Fruit fly (Drosophila melanogaster) whole organism, embryonic: ENCODE measurements around the gene bab1.

Source experiments
- Ada2b ChIP-seq: fragments of 200-800 bp; sonication (Bioruptor generic); IDR thresholded peaks from 2 replicates; pipeline ENCODE4 v1.3.6; 2022; ENCODE audit warnings: missing biosample characterization, missing genetic modification characterization
- Blimp-1 ChIP-seq: fragments of 200-800 bp; sonication (Bioruptor generic); optimal IDR thresholded peaks from 3 replicates; lab custom pipeline; 2018; ENCODE audit warnings: missing biosample characterization, missing genetic modification characterization, mild to moderate bottlenecking, moderate library complexity, missing genetic modification reagents
- CG1024 ChIP-seq: fragments of 200-800 bp; sonication (Bioruptor generic); IDR thresholded peaks from 2 replicates; pipeline ENCODE4 v1.3.6; 2022; ENCODE audit warnings: missing biosample characterization, missing genetic modification characterization
- CG11504 ChIP-seq: fragments of 200-800 bp; sonication (Bioruptor generic); optimal IDR thresholded peaks from 3 replicates; lab custom pipeline; 2019; ENCODE audit warnings: missing biosample characterization, mild to moderate bottlenecking, missing genetic modification characterization, moderate library complexity
- CG15011 ChIP-seq: fragments of 200-800 bp; sonication (Bioruptor generic); optimal IDR thresholded peaks from 3 replicates; lab custom pipeline; 2018; ENCODE audit warnings: missing biosample characterization, mild to moderate bottlenecking, missing genetic modification characterization
- CG1603 ChIP-seq: fragments of 200-800 bp; sonication (Bioruptor generic); optimal IDR thresholded peaks from 2 replicates; lab custom pipeline; 2019; ENCODE audit warnings: missing biosample characterization, mild to moderate bottlenecking, missing genetic modification characterization, moderate library complexity
- CG2199 ChIP-seq: fragments of 200-800 bp; sonication (Bioruptor generic); IDR thresholded peaks from 3 replicates; pipeline ENCODE4 v1.3.6; 2022; ENCODE audit warnings: missing biosample characterization, missing genetic modification characterization
- CG2712 ChIP-seq: fragments of 200-800 bp; optimal IDR thresholded peaks from 3 replicates; lab custom pipeline; 2019; ENCODE audit warnings: missing biosample characterization, mild to moderate bottlenecking, missing genetic modification characterization, moderate library complexity
- CG31441 ChIP-seq: fragments of 200-800 bp; sonication (Bioruptor generic); IDR thresholded peaks from 2 replicates; pipeline ENCODE4 v1.3.6; 2022; ENCODE audit warnings: missing biosample characterization, missing genetic modification characterization
- CG3847 ChIP-seq: fragments of 200-800 bp; sonication (Bioruptor generic); IDR thresholded peaks from 2 replicates; pipeline ENCODE4 v1.3.6; 2022; ENCODE audit warnings: missing biosample characterization, missing genetic modification characterization
- CG4424 ChIP-seq: fragments of 200-800 bp; sonication (Bioruptor generic); optimal IDR thresholded peaks from 3 replicates; lab custom pipeline; 2016; ENCODE audit warnings: missing biosample characterization, missing genetic modification characterization
- CG5953 ChIP-seq: fragments of 200-800 bp; sonication (Bioruptor generic); IDR thresholded peaks from 2 replicates; pipeline ENCODE4 v1.3.6; 2022; ENCODE audit warnings: missing biosample characterization, missing genetic modification characterization
- CG6689 ChIP-seq: fragments of 200-800 bp; sonication (Bioruptor generic); IDR thresholded peaks from 2 replicates; pipeline ENCODE4 v1.3.6; 2022; ENCODE audit warnings: missing biosample characterization, missing genetic modification characterization
- CG7839 ChIP-seq: fragments of 200-800 bp; sonication (Bioruptor generic); optimal IDR thresholded peaks from 3 replicates; lab custom pipeline; 2018; ENCODE audit warnings: missing biosample characterization, mild to moderate bottlenecking, missing genetic modification characterization, moderate library complexity
- Camta ChIP-seq: fragments of 200-800 bp; sonication (Bioruptor generic); optimal IDR thresholded peaks from 2 replicates; lab custom pipeline; 2016; ENCODE audit warnings: missing biosample characterization, missing genetic modification characterization
- D19A ChIP-seq: fragments of 200-800 bp; optimal IDR thresholded peaks from 3 replicates; lab custom pipeline; 2019; ENCODE audit warnings: missing biosample characterization, mild to moderate bottlenecking, missing genetic modification characterization, moderate library complexity
- Drgx ChIP-seq: fragments of 200-800 bp; sonication (Bioruptor generic); IDR thresholded peaks from 2 replicates; pipeline ENCODE4 v1.3.6; 2022; ENCODE audit warnings: missing biosample characterization, missing genetic modification characterization
- Ets65A ChIP-seq: fragments of 200-800 bp; sonication (Bioruptor generic); peaks from one replicate; lab custom pipeline; 2016; ENCODE audit warnings: missing biosample characterization, missing genetic modification characterization
- HmgZ ChIP-seq: fragments of 200-800 bp; sonication (Bioruptor generic); optimal IDR thresholded peaks from 2 replicates; lab custom pipeline; 2018; ENCODE audit warnings: missing biosample characterization, mild to moderate bottlenecking, missing genetic modification characterization
- Med ChIP-seq: fragments of 200-800 bp; sonication (Bioruptor generic); peaks from one replicate; lab custom pipeline; 2016; ENCODE audit warnings: missing biosample characterization, missing genetic modification characterization, mild to moderate bottlenecking, inconsistent platforms, moderate library complexity
- Sox102F ChIP-seq: fragments of 200-800 bp; sonication (Bioruptor generic); optimal IDR thresholded peaks from 2 replicates; lab custom pipeline; 2018; ENCODE audit warnings: missing biosample characterization, mild to moderate bottlenecking, missing genetic modification characterization, moderate library complexity
- Sry-δ ChIP-seq: fragments of 200-800 bp; sonication (Bioruptor generic); optimal IDR thresholded peaks from 2 replicates; lab custom pipeline; 2016; ENCODE audit warnings: missing biosample characterization, missing genetic modification characterization
- Xrp1 ChIP-seq: fragments of 200-800 bp; sonication (Bioruptor generic); IDR thresholded peaks from 2 replicates; pipeline ENCODE4 v1.3.6; 2022; ENCODE audit warnings: missing biosample characterization, missing genetic modification characterization
- ara ChIP-seq: fragments of 200-800 bp; sonication (Bioruptor generic); IDR thresholded peaks from 2 replicates; pipeline ENCODE4 v1.3.6; 2022; ENCODE audit warnings: missing biosample characterization, missing genetic modification characterization
- bsh ChIP-seq, 2 experiments: fragments of 200-800 bp; sonication (Bioruptor generic); optimal IDR thresholded peaks; 2 replicates each; lab custom pipeline; 2017 to 2018; ENCODE audit warnings: mild to moderate bottlenecking in 2 of 2, missing biosample characterization in 2 of 2, missing genetic modification characterization in 2 of 2, moderate library complexity in 1 of 2
- corto ChIP-seq: fragments of 200-800 bp; sonication (Bioruptor generic); optimal IDR thresholded peaks from 2 replicates; lab custom pipeline; 2016; ENCODE audit warnings: missing biosample characterization, mild to moderate bottlenecking, missing genetic modification characterization, moderate library complexity
- dan ChIP-seq: fragments of 200-800 bp; sonication (Bioruptor generic); IDR thresholded peaks from 2 replicates; pipeline ENCODE4 v1.3.6; 2022; ENCODE audit warnings: missing biosample characterization, missing genetic modification characterization
- dmrt11E ChIP-seq: fragments of 200-800 bp; sonication (Bioruptor generic); optimal IDR thresholded peaks from 3 replicates; lab custom pipeline; 2018; ENCODE audit warnings: missing biosample characterization, mild to moderate bottlenecking, missing genetic modification characterization, moderate library complexity
- dmrt99B ChIP-seq: fragments of 200-800 bp; sonication (Bioruptor generic); optimal IDR thresholded peaks from 2 replicates; lab custom pipeline; 2018; ENCODE audit warnings: missing biosample characterization, mild to moderate bottlenecking, missing genetic modification characterization, moderate library complexity
- fd96Cb ChIP-seq: fragments of 200-800 bp; sonication (Bioruptor generic); optimal IDR thresholded peaks from 2 replicates; lab custom pipeline; 2018; ENCODE audit warnings: missing biosample characterization, mild to moderate bottlenecking, missing genetic modification characterization, moderate library complexity
- gem ChIP-seq: fragments of 200-800 bp; sonication (Bioruptor generic); optimal IDR thresholded peaks from 2 replicates; lab custom pipeline; 2019; ENCODE audit warnings: missing biosample characterization, mild to moderate bottlenecking, missing genetic modification characterization, moderate library complexity
- grau ChIP-seq: fragments of 200-800 bp; optimal IDR thresholded peaks from 3 replicates; lab custom pipeline; 2019; ENCODE audit warnings: missing biosample characterization, mild to moderate bottlenecking, missing genetic modification characterization, moderate library complexity
- ind ChIP-seq: fragments of 200-800 bp; sonication (Bioruptor generic); optimal IDR thresholded peaks from 3 replicates; lab custom pipeline; 2016; ENCODE audit warnings: missing biosample characterization, missing genetic modification characterization
- pan ChIP-seq, 4 experiments: fragments of >200 bp in 3 of 4; fragments of 200-800 bp in 1 of 4; sonication (Bioruptor generic) in 1 of 4; optimal IDR thresholded peaks in 3 of 4; IDR thresholded peaks in 1 of 4; 2 replicates each; pipeline versions ENCODE4 v1.3.6 to Lab custom; 2017 to 2022; ENCODE audit warnings: missing biosample characterization in 2 of 4, missing genetic modification characterization in 2 of 4, mixed read lengths in 1 of 4
- phol ChIP-seq: fragments of 200-800 bp; sonication (Bioruptor generic); optimal IDR thresholded peaks from 3 replicates; lab custom pipeline; 2018; ENCODE audit warnings: missing biosample characterization, mild to moderate bottlenecking, missing genetic modification characterization, moderate library complexity
- sd ChIP-seq: fragments of 200-800 bp; sonication (Bioruptor generic); optimal IDR thresholded peaks from 3 replicates; lab custom pipeline; 2018; ENCODE audit warnings: missing biosample characterization, mild to moderate bottlenecking, missing genetic modification characterization, moderate library complexity
- sens ChIP-seq: fragments of 200-800 bp; sonication (Bioruptor generic); peaks from one replicate; lab custom pipeline; 2016; ENCODE audit warnings: missing biosample characterization, missing genetic modification characterization
- sisA ChIP-seq: fragments of 200-800 bp; sonication (Bioruptor generic); IDR thresholded peaks from 2 replicates; pipeline ENCODE4 v1.3.6; 2022; ENCODE audit warnings: missing biosample characterization, missing genetic modification characterization
- sqz ChIP-seq: fragments of 200-800 bp; sonication (Bioruptor generic); optimal IDR thresholded peaks from 3 replicates; lab custom pipeline; 2018; ENCODE audit warnings: missing biosample characterization, mild to moderate bottlenecking, missing genetic modification characterization
- tgo ChIP-seq: fragments of 200-800 bp; sonication (Bioruptor generic); IDR thresholded peaks from 3 replicates; pipeline ENCODE4 v1.3.6; 2022; ENCODE audit warnings: missing biosample characterization, missing genetic modification characterization
- tio ChIP-seq: fragments of 200-800 bp; sonication (Bioruptor generic); optimal IDR thresholded peaks from 2 replicates; lab custom pipeline; 2017; ENCODE audit warnings: missing biosample characterization, missing genetic modification characterization, inconsistent platforms
- tx ChIP-seq: fragments of 200-800 bp; sonication (Bioruptor generic); optimal IDR thresholded peaks from 2 replicates; lab custom pipeline; 2016; ENCODE audit warnings: missing biosample characterization, missing genetic modification characterization
- unpg ChIP-seq: fragments of 200-800 bp; sonication (Bioruptor generic); optimal IDR thresholded peaks from 3 replicates; lab custom pipeline; 2018; ENCODE audit warnings: missing biosample characterization, mild to moderate bottlenecking, missing genetic modification characterization, moderate library complexity
- usp ChIP-seq: fragments of >200 bp; optimal IDR thresholded peaks from 2 replicates; lab custom pipeline; 2017; ENCODE audit warnings: missing biosample characterization, missing genetic modification characterization
- vvl ChIP-seq: fragments of 200-800 bp; sonication (Bioruptor generic); IDR thresholded peaks from 2 replicates; pipeline ENCODE4 v1.3.6; 2022; ENCODE audit warnings: missing biosample characterization, missing genetic modification characterization
- wor ChIP-seq: fragments of 200-800 bp; sonication (Bioruptor generic); IDR thresholded peaks from 2 replicates; pipeline ENCODE4 v1.3.6; 2022; ENCODE audit warnings: missing biosample characterization, missing genetic modification characterization
- zen ChIP-seq: fragments of 200-800 bp; sonication (Bioruptor generic); optimal IDR thresholded peaks from 3 replicates; lab custom pipeline; 2018; ENCODE audit warnings: missing biosample characterization, mild to moderate bottlenecking, missing genetic modification characterization, moderate library complexity
- zen2 ChIP-seq: fragments of 200-800 bp; sonication (Bioruptor generic); IDR thresholded peaks from 3 replicates; pipeline ENCODE4 v1.3.6; 2022; ENCODE audit warnings: missing biosample characterization, missing genetic modification characterization; ENCODE audit not compliant: partially characterized antibody

bab1 gene

DNA sequence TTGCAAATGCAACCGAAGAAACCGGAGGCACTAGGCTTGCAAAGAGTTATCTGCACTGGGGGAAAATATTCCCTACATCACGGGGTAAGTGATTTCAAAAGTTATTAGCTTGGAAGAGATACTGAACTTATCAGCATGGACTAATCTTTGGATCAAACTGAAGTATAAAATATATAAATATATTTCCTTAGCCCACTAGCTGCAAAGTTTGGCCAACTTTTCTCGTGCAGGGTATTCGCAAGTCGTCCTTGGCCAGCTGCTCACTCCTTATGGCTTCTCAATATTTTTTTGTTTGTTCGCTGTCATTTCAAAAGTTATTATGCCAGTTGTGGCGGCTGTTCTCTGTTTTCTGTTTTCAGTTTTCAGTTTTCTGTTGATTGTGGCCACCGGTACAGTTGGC is 12.7 kb downstream of the bab1 start:
- TF ChIP-seq Sry-δ (GFP tag; lab: Kevin White, UChicago) (no peak), D19A (tag; lab: Kevin White, UChicago) (peak; percentile 25), Xrp1 (GFP tag; lab: Robert Waterston, UW) (no peak), corto (GFP tag; lab: Kevin White, UChicago) (peak; percentile 13), usp (GFP tag; lab: Kevin White, UChicago) (no peak), zen (tag; lab: Kevin White, UChicago) (no peak), Drgx (GFP tag; lab: Robert Waterston, UW) (0 out of 2 replicates have a peak, but pooled peaks have one; percentile 29), CG1024 (GFP tag; lab: Robert Waterston, UW) (no peak), tx (GFP tag; lab: Kevin White, UChicago) (no peak)
- TF ChIP-seq, all 482 proteins: peak for 3

DNA sequence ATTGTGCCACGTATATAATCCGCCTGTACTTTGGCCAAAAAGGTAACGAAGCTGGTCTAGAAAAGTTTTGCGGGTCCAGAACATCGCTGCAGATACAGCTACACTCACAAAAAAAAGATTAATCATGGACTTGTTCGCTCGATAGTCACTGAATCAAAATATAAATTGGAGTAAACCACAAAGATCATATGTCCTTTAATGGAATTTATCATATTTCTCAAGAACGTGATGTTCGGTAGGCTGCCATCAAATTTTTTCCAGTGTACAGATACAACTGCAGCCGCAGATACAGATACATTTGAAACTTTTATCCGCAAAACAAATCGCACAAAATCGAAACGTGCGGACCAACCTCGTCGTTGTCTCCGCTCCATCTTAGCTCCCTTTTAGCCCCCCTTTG is 13.6 kb downstream of the bab1 start:
- TF ChIP-seq dan (no peak), tio (GFP tag; lab: Kevin White, UChicago) (no peak), CG15011 (GFP tag; lab: Kevin White, UChicago) (no peak), gem (peak; percentile 20), unpg (GFP tag; lab: Kevin White, UChicago) (peak; percentile 1), Sox102F (GFP tag; lab: Kevin White, UChicago) (peak; percentile 19), Camta (GFP tag; lab: Kevin White, UChicago) (no peak), HmgZ (tag; lab: Kevin White, UChicago) (no peak), ind (peak; percentile 2), Ets65A (GFP tag; lab: Kevin White, UChicago) (peak; percentile 87), CG1603 (peak; percentile 5), sens (GFP tag; lab: Kevin White, UChicago) (peak; percentile 40), vvl (0 out of 2 replicates have a peak, but pooled peaks have one; percentile 27), Ada2b (GFP tag; lab: Robert Waterston, UW) (no peak; the same call in 1 of the 2 replicates), CG2199 (no peak), sd (tag; lab: Kevin White, UChicago) (no peak), zen2 (GFP tag; lab: Robert Waterston, UW) (no peak), CG31441 (0 out of 2 replicates have a peak, but pooled peaks have one; percentile 23), CG11504 (tag; lab: Kevin White, UChicago) (peak; percentile 2), sisA (GFP tag; lab: Robert Waterston, UW) (peak; percentile 30; the same call in 1 of the 2 replicates), CG3847 (GFP tag; lab: Robert Waterston, UW) (no peak), pan (optimal IDR thresholded peaks at IDR 0.05; lab: Kevin White, UChicago) (no peak), pan (GFP tag; optimal IDR thresholded peaks at IDR 0.05 in 1 of 2, IDR thresholded peaks at IDR 0.05 in 1 of 2) (peak in 1 of 2 experiments; percentile 16), phol (tag; lab: Kevin White, UChicago) (peak; percentile 20), Blimp-1 (GFP tag; lab: Kevin White, UChicago) (peak; percentile 20), grau (peak; percentile 8), Med (GFP tag; lab: Kevin White, UChicago) (peak; percentile 80), CG7839 (tag; lab: Kevin White, UChicago) (peak; percentile 1), fd96Cb (tag; lab: Kevin White, UChicago) (peak; percentile 2), dmrt99B (tag; lab: Kevin White, UChicago) (peak; percentile 4), dmrt11E (no peak), CG2712 (tag; lab: Kevin White, UChicago) (peak; percentile 15), wor (GFP tag; lab: Robert Waterston, UW) (no peak), ara (no peak), CG6689 (GFP tag; lab: Robert Waterston, UW) (peak; percentile 34; the same call in 1 of the 2 replicates), tgo (no peak), Drgx (GFP tag; lab: Robert Waterston, UW) (peak; percentile 38; the same call in 1 of the 2 replicates), CG5953 (GFP tag; lab: Robert Waterston, UW) (no peak), sqz (GFP tag; lab: Kevin White, UChicago) (no peak), CG4424 (GFP tag; lab: Kevin White, UChicago) (peak; percentile 6), bsh (GFP tag; optimal IDR thresholded peaks at IDR 0.05; lab: Kevin White, UChicago) (peak in 1 of 2 experiments; percentile 19)
